Fruit fly (Drosophila melanogaster): ENCODE results near the gene dpr3.

DNA sequence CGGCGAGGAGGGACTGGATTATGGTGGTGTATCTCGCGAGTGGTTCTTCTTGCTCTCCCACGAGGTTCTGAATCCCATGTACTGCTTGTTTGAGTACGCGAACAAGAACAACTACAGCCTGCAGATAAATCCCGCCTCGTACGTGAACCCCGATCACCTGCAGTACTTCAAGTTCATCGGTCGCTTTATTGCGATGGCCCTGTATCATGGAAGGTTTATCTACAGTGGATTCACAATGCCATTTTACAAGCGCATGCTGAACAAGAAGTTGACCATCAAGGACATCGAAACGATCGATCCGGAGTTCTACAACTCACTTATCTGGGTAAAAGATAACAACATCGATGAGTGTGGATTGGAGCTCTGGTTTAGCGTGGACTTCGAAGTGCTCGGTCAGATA, 67.6 kb downstream of the dpr3 start:
- TF ChIP-seq h (GFP tag; optimal IDR thresholded peaks at IDR 0.05) (no peak), psq (GFP tag; optimal IDR thresholded peaks at IDR 0.05) (no peak), dmrt93B (GFP tag; optimal IDR thresholded peaks at IDR 0.05) (no peak), fru (GFP tag; optimal IDR thresholded peaks at IDR 0.05) (no peak), pan (optimal IDR thresholded peaks at IDR 0.05) (no peak), OdsH (GFP tag; optimal IDR thresholded peaks at IDR 0.05) (no peak), lola (GFP tag; optimal IDR thresholded peaks at IDR 0.05) (no peak), usp (GFP tag; optimal IDR thresholded peaks at IDR 0.05) (no peak), rgr (GFP tag; optimal IDR thresholded peaks at IDR 0.05) (no peak), Abd-B (GFP tag; optimal IDR thresholded peaks at IDR 0.05) (no peak), CG9705 (GFP tag; optimal IDR thresholded peaks at IDR 0.05) (no peak)
